Worm (Caenorhabditis elegans): ENCODE results near the gene F28A10.1.
A peak's percentile ranks its signal among the peaks of the same experiment; 100 is the strongest.

F28A10.1 gene

ce11 chrII:872993-873787, 47.6 kb downstream of the F28A10.1 start, which contains the start of gene alg-2 (continued):
- TF ChIP-seq Y56A3A.18 (GFP tag; IDR thresholded peaks at IDR 0.05): no peak
- peak; percentile 79 for TF ChIP-seq egrh-3 (GFP tag; IDR thresholded peaks at IDR 0.05)
- no peak for TF ChIP-seq mel-28 (tag; optimal IDR thresholded peaks at IDR 0.05; ENCODE audit: borderline replicate concordance)
- TF ChIP-seq zfh-2 (GFP tag; conservative IDR thresholded peaks at IDR 0.05): no peak; the same call in 1 of the 2 replicates
- peak; percentile 91 for TF ChIP-seq madf-6 (GFP tag; IDR thresholded peaks at IDR 0.05)
- no peak for TF ChIP-seq B0019.2 (GFP tag; conservative IDR thresholded peaks at IDR 0.05)
- no peak for TF ChIP-seq nhr-179 (tag; optimal IDR thresholded peaks at IDR 0.05)
- TF ChIP-seq madf-8 (GFP tag; conservative IDR thresholded peaks at IDR 0.05): peak; percentile 74
- peak; percentile 20 for TF ChIP-seq F23B12.7 (tag; optimal IDR thresholded peaks at IDR 0.05; ENCODE audit: insufficient read depth)
- no peak for TF ChIP-seq F57A8.1 (GFP tag; optimal IDR thresholded peaks at IDR 0.05)
- no peak for TF ChIP-seq bed-2 (GFP tag; IDR thresholded peaks at IDR 0.05)
- TF ChIP-seq nhr-80 (tag; optimal IDR thresholded peaks at IDR 0.05): peak; percentile 43
- TF ChIP-seq F57C9.4 (tag; optimal IDR thresholded peaks at IDR 0.05): no peak
- no peak for TF ChIP-seq unc-62 (GFP tag; optimal IDR thresholded peaks at IDR 0.05)
- TF ChIP-seq akir-1 (GFP tag; optimal IDR thresholded peaks at IDR 0.05): no peak
- TF ChIP-seq aptf-2 (GFP tag; conservative IDR thresholded peaks at IDR 0.05): peak; percentile 86
- TF ChIP-seq D2030.7 (GFP tag; IDR thresholded peaks at IDR 0.05): peak; percentile 61
- TF ChIP-seq attf-6 (GFP tag; IDR thresholded peaks at IDR 0.05): no peak

ce11 chrII:875739-876138, 50.1 kb downstream of the F28A10.1 start:
- TF ChIP-seq egrh-3 (GFP tag; IDR thresholded peaks at IDR 0.05) (peak; percentile 24; the same call in 1 of the 2 replicates), zfh-2 (GFP tag; conservative IDR thresholded peaks at IDR 0.05) (peak; percentile 51; the same call in 1 of the 2 replicates), ztf-18 (tag; optimal IDR thresholded peaks at IDR 0.05) (no peak)
